Worm (Caenorhabditis elegans): ENCODE measurements around the gene gars-1.

gars-1 gene

ce11 chrIII:5188426-5188825 is 25.0 kb upstream of the gars-1 start, which contains the start of gene K10D2.8:
Gene K10D2.8 (plus strand): TSS chrIII:5188726.
- TF ChIP-seq ama-1 (optimal IDR thresholded peaks at IDR 0.05), result no peak

DNA sequence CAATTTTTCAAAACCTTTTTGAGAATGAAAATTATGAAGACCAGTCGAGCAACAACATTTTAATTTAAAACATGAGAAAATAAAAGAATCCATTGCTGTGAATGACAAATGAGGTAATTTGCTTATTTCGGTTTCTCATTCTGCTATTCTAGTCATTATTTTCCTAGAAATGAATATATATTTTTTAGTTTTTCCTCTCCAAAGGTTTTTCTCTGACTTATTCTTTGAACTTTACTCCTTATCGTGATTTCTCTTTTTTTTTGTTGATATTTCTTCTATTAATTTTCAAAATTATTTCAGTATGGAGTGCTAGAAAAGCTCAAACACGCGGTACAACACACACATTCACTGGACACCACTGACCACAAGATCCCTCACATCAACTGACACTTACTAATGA is 22.2 kb upstream of the gars-1 start, which contains the start of gene pup-2:
Gene pup-2 (plus strand): TSS at position 301 of the 400 bp plus-strand sequence.
- TF ChIP-seq scrt-1 (GFP tag; IDR thresholded peaks at IDR 0.05), result no peak

- no peak for TF ChIP-seq tbx-37 (GFP tag; conservative IDR thresholded peaks at IDR 0.05)
- TF ChIP-seq ama-1 (optimal IDR thresholded peaks at IDR 0.05), result no peak
- TF ChIP-seq B0310.2 (tag; optimal IDR thresholded peaks at IDR 0.05), result no peak
- no peak for TF ChIP-seq hnd-1 (tag; optimal IDR thresholded peaks at IDR 0.05)
- no peak for TF ChIP-seq ets-7 (tag; optimal IDR thresholded peaks at IDR 0.05)
- no peak for TF ChIP-seq tbx-11 (GFP tag; IDR thresholded peaks at IDR 0.05)
- no peak for TF ChIP-seq hmbx-1 (tag; optimal IDR thresholded peaks at IDR 0.05)
- no peak for TF ChIP-seq aly-1 (tag; optimal IDR thresholded peaks at IDR 0.05)
- no peak for TF ChIP-seq sea-1 (GFP tag; conservative IDR thresholded peaks at IDR 0.05)
- TF ChIP-seq ceh-36 (tag; optimal IDR thresholded peaks at IDR 0.05), result no peak
- no peak for TF ChIP-seq F13C5.2 (tag; optimal IDR thresholded peaks at IDR 0.05)
- TF ChIP-seq pes-1 (GFP tag; IDR thresholded peaks at IDR 0.05), result no peak
- no peak for TF ChIP-seq tra-4 (tag; optimal IDR thresholded peaks at IDR 0.05)
- no peak for TF ChIP-seq scrt-1 (GFP tag; IDR thresholded peaks at IDR 0.05)
- TF ChIP-seq ceh-13 (GFP tag; optimal IDR thresholded peaks at IDR 0.05), result no peak
- TF ChIP-seq flt-1 (GFP tag; IDR thresholded peaks at IDR 0.05), result no peak
- TF ChIP-seq hmg-4 (GFP tag; optimal IDR thresholded peaks at IDR 0.05), result no peak
These were observed 19.9 kb upstream of the gars-1 start for ce11 chrIII:5183372-5183771.

ce11 chrIII:5181641-5182040 is 18.2 kb upstream of the gars-1 start:
- no peak for TF ChIP-seq flt-1 (GFP tag; IDR thresholded peaks at IDR 0.05)
- TF ChIP-seq tbx-11 (GFP tag; IDR thresholded peaks at IDR 0.05), result no peak
- no peak for TF ChIP-seq B0310.2 (tag; optimal IDR thresholded peaks at IDR 0.05)
- TF ChIP-seq scrt-1 (GFP tag; IDR thresholded peaks at IDR 0.05), result no peak
- no peak for TF ChIP-seq aly-1 (tag; optimal IDR thresholded peaks at IDR 0.05)
- TF ChIP-seq sea-1 (GFP tag; conservative IDR thresholded peaks at IDR 0.05), result no peak
- TF ChIP-seq hmbx-1 (tag; optimal IDR thresholded peaks at IDR 0.05), result no peak
- TF ChIP-seq pes-1 (GFP tag; IDR thresholded peaks at IDR 0.05), result no peak
- no peak for TF ChIP-seq F13C5.2 (tag; optimal IDR thresholded peaks at IDR 0.05)
- no peak for TF ChIP-seq hnd-1 (tag; optimal IDR thresholded peaks at IDR 0.05)
- no peak for TF ChIP-seq ceh-36 (tag; optimal IDR thresholded peaks at IDR 0.05)
- TF ChIP-seq ceh-13 (GFP tag; optimal IDR thresholded peaks at IDR 0.05), result no peak
- TF ChIP-seq tra-4 (tag; optimal IDR thresholded peaks at IDR 0.05), result no peak

- TF ChIP-seq hmbx-1 (tag; optimal IDR thresholded peaks at IDR 0.05), result no peak
- no peak for TF ChIP-seq tra-4 (tag; optimal IDR thresholded peaks at IDR 0.05)
- TF ChIP-seq sea-1 (GFP tag; conservative IDR thresholded peaks at IDR 0.05), result no peak
- no peak for TF ChIP-seq flt-1 (GFP tag; IDR thresholded peaks at IDR 0.05)
- TF ChIP-seq hnd-1 (tag; optimal IDR thresholded peaks at IDR 0.05), result no peak
- TF ChIP-seq hmg-4 (GFP tag; optimal IDR thresholded peaks at IDR 0.05), result no peak
- no peak for TF ChIP-seq F13C5.2 (tag; optimal IDR thresholded peaks at IDR 0.05)
- TF ChIP-seq tbx-37 (GFP tag; conservative IDR thresholded peaks at IDR 0.05), result no peak
- TF ChIP-seq scrt-1 (GFP tag; IDR thresholded peaks at IDR 0.05), result no peak
- TF ChIP-seq aly-1 (tag; optimal IDR thresholded peaks at IDR 0.05), result no peak
- no peak for TF ChIP-seq ama-1 (optimal IDR thresholded peaks at IDR 0.05)
- no peak for TF ChIP-seq ets-7 (tag; optimal IDR thresholded peaks at IDR 0.05)
- TF ChIP-seq pes-1 (GFP tag; IDR thresholded peaks at IDR 0.05), result no peak
- TF ChIP-seq B0310.2 (tag; optimal IDR thresholded peaks at IDR 0.05), result no peak
- no peak for TF ChIP-seq ceh-36 (tag; optimal IDR thresholded peaks at IDR 0.05)
- TF ChIP-seq ceh-13 (GFP tag; optimal IDR thresholded peaks at IDR 0.05), result no peak
- TF ChIP-seq tbx-11 (GFP tag; IDR thresholded peaks at IDR 0.05), result no peak
These were observed 17.8 kb upstream of the gars-1 start for ce11 chrIII:5181217-5181616.

ce11 chrIII:5180588-5180987 is 17.2 kb upstream of the gars-1 start:
- no peak for TF ChIP-seq sea-1 (GFP tag; conservative IDR thresholded peaks at IDR 0.05)
- TF ChIP-seq ets-7 (tag; optimal IDR thresholded peaks at IDR 0.05), result no peak
- TF ChIP-seq tra-4 (tag; optimal IDR thresholded peaks at IDR 0.05), result no peak
- TF ChIP-seq F13C5.2 (tag; optimal IDR thresholded peaks at IDR 0.05), result no peak
- TF ChIP-seq pes-1 (GFP tag; IDR thresholded peaks at IDR 0.05), result no peak
- no peak for TF ChIP-seq ama-1 (optimal IDR thresholded peaks at IDR 0.05)
- TF ChIP-seq B0310.2 (tag; optimal IDR thresholded peaks at IDR 0.05), result no peak
- no peak for TF ChIP-seq ceh-36 (tag; optimal IDR thresholded peaks at IDR 0.05)

ce11 chrIII:5179166-5179565 is 15.7 kb upstream of the gars-1 start:
- TF ChIP-seq aly-1 (tag; optimal IDR thresholded peaks at IDR 0.05) (no peak), ets-7 (tag; optimal IDR thresholded peaks at IDR 0.05) (no peak), ama-1 (optimal IDR thresholded peaks at IDR 0.05) (no peak), ceh-36 (tag; optimal IDR thresholded peaks at IDR 0.05) (no peak), tbx-37 (GFP tag; conservative IDR thresholded peaks at IDR 0.05) (no peak), scrt-1 (GFP tag; IDR thresholded peaks at IDR 0.05) (no peak), flt-1 (GFP tag; IDR thresholded peaks at IDR 0.05) (no peak), F13C5.2 (tag; optimal IDR thresholded peaks at IDR 0.05) (no peak), tbx-11 (GFP tag; IDR thresholded peaks at IDR 0.05) (no peak), hmbx-1 (tag; optimal IDR thresholded peaks at IDR 0.05) (no peak), tra-4 (tag; optimal IDR thresholded peaks at IDR 0.05) (no peak), B0310.2 (tag; optimal IDR thresholded peaks at IDR 0.05) (no peak), sea-1 (GFP tag; conservative IDR thresholded peaks at IDR 0.05) (no peak), hmg-4 (GFP tag; optimal IDR thresholded peaks at IDR 0.05) (no peak), pes-1 (GFP tag; IDR thresholded peaks at IDR 0.05) (no peak), hnd-1 (tag; optimal IDR thresholded peaks at IDR 0.05) (no peak)

DNA sequence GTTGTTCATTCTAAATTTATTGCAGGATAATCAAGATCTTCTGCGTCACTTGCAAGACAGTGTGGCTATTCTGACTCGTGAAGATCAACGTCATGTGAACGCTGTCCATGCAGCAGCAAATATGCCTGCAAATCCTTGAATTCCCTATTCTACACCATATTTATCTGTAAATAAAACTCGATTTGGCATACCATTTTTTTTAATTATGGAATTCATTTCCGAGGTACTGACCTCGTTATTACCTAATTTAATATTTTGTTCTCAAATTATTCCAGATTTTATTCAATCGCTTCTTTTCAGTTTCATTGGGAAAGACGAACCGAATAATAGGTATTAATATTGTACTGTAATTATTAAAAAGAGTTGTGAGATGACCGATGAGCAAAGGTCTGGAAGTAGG is 10.2 kb upstream of the gars-1 start, which contains the start of gene cid-1:
Gene cid-1 (plus strand): TSS at position 301 of the 400 bp plus-strand sequence.
- TF ChIP-seq tbx-11 (GFP tag; IDR thresholded peaks at IDR 0.05) (no peak), hmg-4 (GFP tag; optimal IDR thresholded peaks at IDR 0.05) (no peak), tbx-37 (GFP tag; conservative IDR thresholded peaks at IDR 0.05) (no peak), flt-1 (GFP tag; IDR thresholded peaks at IDR 0.05) (no peak), ceh-13 (GFP tag; optimal IDR thresholded peaks at IDR 0.05) (no peak), hnd-1 (tag; optimal IDR thresholded peaks at IDR 0.05) (no peak), pes-1 (GFP tag; IDR thresholded peaks at IDR 0.05) (no peak), hmbx-1 (tag; optimal IDR thresholded peaks at IDR 0.05) (no peak), tra-4 (tag; optimal IDR thresholded peaks at IDR 0.05) (no peak), aly-1 (tag; optimal IDR thresholded peaks at IDR 0.05) (no peak), B0310.2 (tag; optimal IDR thresholded peaks at IDR 0.05) (no peak), ama-1 (optimal IDR thresholded peaks at IDR 0.05) (no peak)
